Worm (Caenorhabditis elegans) whole organism, early embryonic: Measurements from ENCODE around the gene C07B5.6.

ENCODE experiments used
- B0310.2 ChIP-seq: sonication (generic microtip); optimal IDR thresholded peaks from 2 replicates; lab custom pipeline; 2016; ENCODE audit warnings: mild to moderate bottlenecking, missing genetic modification characterization, missing compliant biosample characterization
- F13C5.2 ChIP-seq: sonication (generic microtip); optimal IDR thresholded peaks from 2 replicates; lab custom pipeline; 2017; ENCODE audit warnings: mild to moderate bottlenecking, missing genetic modification characterization, inconsistent platforms, missing compliant biosample characterization
- aly-1 ChIP-seq: sonication (generic microtip); optimal IDR thresholded peaks from 2 replicates; lab custom pipeline; 2016; ENCODE audit warnings: missing genetic modification characterization, missing compliant biosample characterization
- ama-1 ChIP-seq: fragments of 150-350 bp; optimal IDR thresholded peaks from 2 replicates; lab custom pipeline; 2014
- ceh-13 ChIP-seq: fragments of 200-800 bp; sonication (Bioruptor generic); optimal IDR thresholded peaks from 2 replicates; lab custom pipeline; 2018; ENCODE audit warnings: mild to moderate bottlenecking, missing genetic modification characterization, missing compliant biosample characterization
- ceh-36 ChIP-seq: sonication (generic microtip); optimal IDR thresholded peaks from 2 replicates; lab custom pipeline; 2016; ENCODE audit warnings: missing genetic modification characterization, inconsistent platforms, missing compliant biosample characterization
- ets-7 ChIP-seq: sonication (generic microtip); optimal IDR thresholded peaks from 2 replicates; lab custom pipeline; 2016; ENCODE audit warnings: missing genotype, missing genetic modification characterization, missing compliant biosample characterization
- flt-1 ChIP-seq: fragments of 200-800 bp; sonication (Bioruptor generic); IDR thresholded peaks from 2 replicates; pipeline ENCODE4 v1.3.6; 2022; ENCODE audit warnings: missing genetic modification characterization, missing compliant biosample characterization
- hmbx-1 ChIP-seq: sonication (generic microtip); optimal IDR thresholded peaks from 2 replicates; lab custom pipeline; 2016; ENCODE audit warnings: mild to moderate bottlenecking, missing genetic modification characterization, missing compliant biosample characterization
- hmg-4 ChIP-seq: fragments of 200-800 bp; sonication (Bioruptor generic); optimal IDR thresholded peaks from 2 replicates; lab custom pipeline; 2018; ENCODE audit warnings: mild to moderate bottlenecking, missing genetic modification characterization, missing compliant biosample characterization
- hnd-1 ChIP-seq: sonication (generic microtip); optimal IDR thresholded peaks from 2 replicates; lab custom pipeline; 2016; ENCODE audit warnings: missing genetic modification characterization, missing compliant biosample characterization
- pes-1 ChIP-seq: fragments of 200-800 bp; sonication (Bioruptor generic); IDR thresholded peaks from 2 replicates; pipeline ENCODE4 v1.3.6; 2022; ENCODE audit warnings: missing genetic modification reagents, missing genetic modification characterization, missing compliant biosample characterization
- scrt-1 ChIP-seq: fragments of 200-800 bp; sonication (Bioruptor generic); IDR thresholded peaks from 2 replicates; pipeline ENCODE4 v1.3.6; 2022; ENCODE audit warnings: missing genetic modification characterization, missing compliant biosample characterization
- sea-1 ChIP-seq: fragments of 200-800 bp; sonication (Bioruptor generic); conservative IDR thresholded peaks from 2 replicates; pipeline ENCODE4 v1.3.6; 2022; ENCODE audit warnings: missing genetic modification characterization, missing compliant biosample characterization
- tbx-11 ChIP-seq: fragments of 200-800 bp; sonication (Bioruptor generic); IDR thresholded peaks from 2 replicates; pipeline ENCODE4 v1.3.6; 2022; ENCODE audit warnings: missing genetic modification characterization, missing compliant biosample characterization
- tbx-37 ChIP-seq: fragments of 200-800 bp; sonication (Bioruptor generic); conservative IDR thresholded peaks from 2 replicates; pipeline ENCODE4 v1.3.6; 2022; ENCODE audit warnings: missing genetic modification reagents, missing genetic modification characterization, missing compliant biosample characterization
- tra-4 ChIP-seq: sonication (generic microtip); optimal IDR thresholded peaks from 2 replicates; lab custom pipeline; 2017; ENCODE audit warnings: missing genetic modification characterization, missing compliant biosample characterization

The C07B5.6 gene

ce11 chrX:9536665-9537064, 17.8 kb downstream of the C07B5.6 start, which contains the start of gene C07B5.8:
Gene C07B5.8 (minus strand): TSS chrX:9536765.
- TF ChIP-seq F13C5.2 (tag; lab: Kevin White, UChicago): no peak
- no peak for TF ChIP-seq tra-4 (tag; lab: Kevin White, UChicago)
- TF ChIP-seq hmg-4: no peak
- no peak for TF ChIP-seq tbx-37 (GFP tag; lab: Robert Waterston, UW)
- no peak for TF ChIP-seq ets-7 (tag; lab: Kevin White, UChicago)
- TF ChIP-seq tbx-11: no peak
- no peak for TF ChIP-seq B0310.2 (tag; lab: Kevin White, UChicago)
- no peak for TF ChIP-seq scrt-1
- TF ChIP-seq ceh-36 (tag; lab: Kevin White, UChicago): no peak

- TF ChIP-seq aly-1 (tag; lab: Kevin White, UChicago) (no peak), sea-1 (GFP tag; lab: Robert Waterston, UW) (no peak), tbx-11 (no peak), flt-1 (GFP tag; lab: Robert Waterston, UW) (no peak), ama-1 (lab: Kevin White, UChicago) (no peak), scrt-1 (no peak), B0310.2 (tag; lab: Kevin White, UChicago) (no peak), hmg-4 (no peak), hnd-1 (no peak), tra-4 (tag; lab: Kevin White, UChicago) (no peak), tbx-37 (GFP tag; lab: Robert Waterston, UW) (no peak), ceh-36 (tag; lab: Kevin White, UChicago) (no peak)
These were observed 18.8 kb downstream of the C07B5.6 start for ce11 chrX:9537538-9538172.

ce11 chrX:9539294-9540030, 20.6 kb downstream of the C07B5.6 start, which contains the start of gene nuc-1:
Gene nuc-1 (plus strand): TSS chrX:9539905.
- TF ChIP-seq hmg-4 (no peak), F13C5.2 (tag; lab: Kevin White, UChicago) (no peak), B0310.2 (tag; lab: Kevin White, UChicago) (no peak), sea-1 (GFP tag; lab: Robert Waterston, UW) (no peak), scrt-1 (no peak), ets-7 (tag; lab: Kevin White, UChicago) (no peak), hnd-1 (no peak), ama-1 (lab: Kevin White, UChicago) (no peak), ceh-13 (no peak), pes-1 (GFP tag; lab: Robert Waterston, UW) (no peak), ceh-36 (tag; lab: Kevin White, UChicago) (no peak), hmbx-1 (no peak)

ce11 chrX:9540464-9540863, 21.6 kb downstream of the C07B5.6 start:
- no peak for TF ChIP-seq hmbx-1
- no peak for TF ChIP-seq pes-1 (GFP tag; lab: Robert Waterston, UW)
- TF ChIP-seq flt-1 (GFP tag; lab: Robert Waterston, UW): no peak
- no peak for TF ChIP-seq B0310.2 (tag; lab: Kevin White, UChicago)
- no peak for TF ChIP-seq hmg-4
- TF ChIP-seq ceh-36 (tag; lab: Kevin White, UChicago): no peak
- TF ChIP-seq ets-7 (tag; lab: Kevin White, UChicago): no peak
- no peak for TF ChIP-seq tbx-37 (GFP tag; lab: Robert Waterston, UW)
- TF ChIP-seq ceh-13: no peak
- no peak for TF ChIP-seq aly-1 (tag; lab: Kevin White, UChicago)
- TF ChIP-seq sea-1 (GFP tag; lab: Robert Waterston, UW): no peak
- TF ChIP-seq hnd-1: no peak
- TF ChIP-seq scrt-1: no peak
- no peak for TF ChIP-seq F13C5.2 (tag; lab: Kevin White, UChicago)
- no peak for TF ChIP-seq tra-4 (tag; lab: Kevin White, UChicago)
- no peak for TF ChIP-seq tbx-11
- no peak for TF ChIP-seq ama-1 (lab: Kevin White, UChicago)

ce11 chrX:9543352-9543751, 24.5 kb downstream of the C07B5.6 start, which contains the start of gene F49E2.5:
Gene F49E2.5 (plus strand): TSS chrX:9543652.
- TF ChIP-seq sea-1 (GFP tag; lab: Robert Waterston, UW): no peak
- TF ChIP-seq ceh-13: no peak

- TF ChIP-seq tbx-37 (GFP tag; lab: Robert Waterston, UW) (no peak), F13C5.2 (tag; lab: Kevin White, UChicago) (no peak), aly-1 (tag; lab: Kevin White, UChicago) (no peak), ama-1 (lab: Kevin White, UChicago) (no peak), scrt-1 (no peak), hmg-4 (no peak), pes-1 (GFP tag; lab: Robert Waterston, UW) (no peak), sea-1 (GFP tag; lab: Robert Waterston, UW) (no peak), ceh-13 (no peak), hmbx-1 (no peak), hnd-1 (no peak), ets-7 (tag; lab: Kevin White, UChicago) (no peak), tra-4 (tag; lab: Kevin White, UChicago) (no peak), ceh-36 (tag; lab: Kevin White, UChicago) (no peak), B0310.2 (tag; lab: Kevin White, UChicago) (no peak)
These were observed 25.6 kb downstream of the C07B5.6 start for ce11 chrX:9544405-9544804.

ce11 chrX:9546640-9547039, 27.8 kb downstream of the C07B5.6 start:
- no peak for TF ChIP-seq flt-1 (GFP tag; lab: Robert Waterston, UW)
